Worm (Caenorhabditis elegans) whole organism, L4 larva: ENCODE measurements around the gene T28C6.11.
A peak's percentile ranks its signal among the peaks of the same experiment; 100 is the strongest.

Experiments used
- D1046.2 ChIP-seq: fragments of 200-800 bp; sonication (Bioruptor generic); IDR thresholded peaks from 2 replicates; pipeline ENCODE4 v1.3.6; 2022; ENCODE audit warnings: missing genetic modification characterization, missing compliant biosample characterization
- F10B5.3 ChIP-seq: sonication (generic microtip); optimal IDR thresholded peaks from 2 replicates; lab custom pipeline; 2016; ENCODE audit warnings: mild to moderate bottlenecking, missing genetic modification characterization, missing compliant biosample characterization
- F37D6.2 ChIP-seq: sonication (generic microtip); optimal IDR thresholded peaks from 2 replicates; lab custom pipeline; 2016; ENCODE audit warnings: mild to moderate bottlenecking, missing genetic modification characterization, missing compliant biosample characterization
- F44E2.7 ChIP-seq: fragments of 200-800 bp; sonication (Bioruptor generic); IDR thresholded peaks from 2 replicates; pipeline ENCODE4 v2.1.2; 2022; ENCODE audit warnings: missing genetic modification characterization, missing compliant biosample characterization
- T26A8.4 ChIP-seq: fragments of 200-800 bp; sonication (Bioruptor generic); IDR thresholded peaks from 2 replicates; pipeline ENCODE4 v1.3.6; 2022; ENCODE audit warnings: missing genetic modification characterization, missing compliant biosample characterization
- Y48G9A.11 ChIP-seq: fragments of 200-800 bp; sonication (Bioruptor generic); IDR thresholded peaks from 2 replicates; pipeline ENCODE4 v1.3.6; 2022; ENCODE audit warnings: missing genetic modification reagents, missing genetic modification characterization, missing compliant biosample characterization
- ZK337.2 ChIP-seq: fragments of 200-800 bp; sonication (Bioruptor generic); IDR thresholded peaks from 2 replicates; pipeline ENCODE4 v1.3.6; 2022; ENCODE audit warnings: missing genetic modification reagents, missing genetic modification characterization, missing compliant biosample characterization
- aha-1 ChIP-seq: fragments of 150-350 bp; peaks from one replicate; lab custom pipeline; 2014; ENCODE audit warnings: missing biosample characterization, missing genetic modification characterization
- arid-1 ChIP-seq: fragments of 200-800 bp; sonication (Bioruptor generic); conservative IDR thresholded peaks from 2 replicates; pipeline ENCODE4 v1.3.6; 2022; ENCODE audit warnings: missing genetic modification reagents, missing genetic modification characterization, missing compliant biosample characterization
- attf-4 ChIP-seq: sonication (generic microtip); optimal IDR thresholded peaks from 3 replicates; lab custom pipeline; 2017; ENCODE audit warnings: missing biosample characterization, missing genetic modification characterization
- ceh-20 ChIP-seq: fragments of 200-800 bp; sonication (Bioruptor generic); IDR thresholded peaks from 2 replicates; pipeline ENCODE4 v1.3.6; 2022; ENCODE audit warnings: missing genetic modification reagents, missing genetic modification characterization, missing compliant biosample characterization
- ceh-28 ChIP-seq: fragments of 150-350 bp; optimal IDR thresholded peaks from 2 replicates; lab custom pipeline; 2014; ENCODE audit warnings: missing biosample characterization, missing genetic modification reagents, missing genetic modification characterization
- dmd-8 ChIP-seq: fragments of 200-800 bp; sonication (Bioruptor generic); IDR thresholded peaks from 2 replicates; pipeline ENCODE4 v1.3.6; 2022; ENCODE audit warnings: missing genetic modification characterization, missing compliant biosample characterization
- dmd-9 ChIP-seq: fragments of 200-800 bp; sonication (Bioruptor generic); IDR thresholded peaks from 2 replicates; pipeline ENCODE4 v1.3.6; 2022; ENCODE audit warnings: missing genetic modification reagents, missing genetic modification characterization, missing compliant biosample characterization
- dpl-1 ChIP-seq: fragments of 150-350 bp; optimal IDR thresholded peaks from 2 replicates; lab custom pipeline; 2014; ENCODE audit warnings: missing biosample characterization, missing genetic modification reagents, missing genetic modification characterization
- duxl-1 ChIP-seq: sonication (generic microtip); optimal IDR thresholded peaks from 2 replicates; lab custom pipeline; 2016; ENCODE audit warnings: mild to moderate bottlenecking, missing genetic modification characterization, moderate library complexity, missing compliant biosample characterization; ENCODE audit not compliant: poor library complexity
- dve-1 ChIP-seq: sonication (generic microtip); optimal IDR thresholded peaks from 2 replicates; lab custom pipeline; 2017; ENCODE audit warnings: antibody characterized with exemption, mild to moderate bottlenecking, missing genetic modification characterization, missing compliant biosample characterization; ENCODE audit not compliant: insufficient read depth
- fkh-10 ChIP-seq: fragments of 150-350 bp; optimal IDR thresholded peaks from 2 replicates; lab custom pipeline; 2014; ENCODE audit warnings: missing biosample characterization, missing genetic modification reagents, missing genetic modification characterization
- fos-1 ChIP-seq: fragments of 150-350 bp; optimal IDR thresholded peaks from 2 replicates; lab custom pipeline; 2014; ENCODE audit warnings: missing biosample characterization, missing genetic modification characterization
- gei-8 ChIP-seq: fragments of 200-800 bp; sonication (Bioruptor generic); optimal IDR thresholded peaks from 2 replicates; lab custom pipeline; 2018; ENCODE audit warnings: mild to moderate bottlenecking, missing genetic modification characterization, missing compliant biosample characterization
- hif-1 ChIP-seq, 2 experiments: sonication (generic microtip); optimal IDR thresholded peaks; 2 replicates each; lab custom pipeline; 2016 to 2017; ENCODE audit warnings: missing compliant biosample characterization in 2 of 2, missing genetic modification characterization in 2 of 2, missing genetic modification reagents in 2 of 2, missing genotype in 2 of 2, mild to moderate bottlenecking in 1 of 2
- hlh-11 ChIP-seq: fragments of 200-800 bp; sonication (Bioruptor generic); optimal IDR thresholded peaks from 2 replicates; lab custom pipeline; 2018; ENCODE audit warnings: mild to moderate bottlenecking, missing genetic modification characterization, missing compliant biosample characterization
- lin-1 ChIP-seq: fragments of 200-800 bp; sonication (Bioruptor generic); IDR thresholded peaks from 2 replicates; pipeline ENCODE4 v1.3.6; 2022; ENCODE audit warnings: missing genetic modification reagents, missing genetic modification characterization, missing compliant biosample characterization
- lin-13 ChIP-seq: fragments of 150-350 bp; optimal IDR thresholded peaks from 2 replicates; lab custom pipeline; 2014; ENCODE audit warnings: missing biosample characterization, missing genetic modification reagents, missing genetic modification characterization
- lin-15B ChIP-seq: fragments of 150-350 bp; sonication (generic microtip); optimal IDR thresholded peaks from 3 replicates; lab custom pipeline; 2014; ENCODE audit warnings: missing biosample characterization, missing genetic modification characterization
- lin-38 ChIP-seq: fragments of 200-800 bp; sonication (Bioruptor generic); IDR thresholded peaks from 2 replicates; pipeline ENCODE4 v1.3.6; 2022; ENCODE audit warnings: missing genetic modification reagents, missing genetic modification characterization, missing compliant biosample characterization
- lin-39 ChIP-seq: fragments of 150-350 bp; optimal IDR thresholded peaks from 2 replicates; lab custom pipeline; 2014; ENCODE audit warnings: missing biosample characterization, missing genetic modification reagents, missing genetic modification characterization
- lsy-2 ChIP-seq, 2 experiments: fragments of 150-350 bp in 1 of 2; sonication (generic microtip) in 1 of 2; optimal IDR thresholded peaks; 2 replicates each; lab custom pipeline; 2014 to 2017; ENCODE audit warnings: missing biosample characterization in 2 of 2, missing genetic modification characterization in 2 of 2
- madf-9 ChIP-seq: fragments of 200-800 bp; sonication (Bioruptor generic); conservative IDR thresholded peaks from 2 replicates; pipeline ENCODE4 v1.3.6; 2022; ENCODE audit warnings: missing genetic modification reagents, missing genetic modification characterization, missing compliant biosample characterization
- mdl-1 ChIP-seq, 2 experiments: fragments of 150-350 bp in 1 of 2; sonication (generic microtip) in 1 of 2; optimal IDR thresholded peaks; 2 replicates each; lab custom pipeline; 2014 to 2017; ENCODE audit warnings: missing biosample characterization in 2 of 2, missing genetic modification characterization in 2 of 2
- mdt-29 ChIP-seq: fragments of 200-800 bp; sonication (Bioruptor generic); IDR thresholded peaks from 2 replicates; pipeline ENCODE4 v1.3.6; 2022; ENCODE audit warnings: missing genetic modification reagents, missing genetic modification characterization, missing compliant biosample characterization
- mep-1 ChIP-seq: fragments of 150-350 bp; sonication (generic microtip); optimal IDR thresholded peaks from 3 replicates; lab custom pipeline; 2014; ENCODE audit warnings: missing biosample characterization, missing genetic modification characterization
- mes-2 ChIP-seq: sonication (generic microtip); optimal IDR thresholded peaks from 2 replicates; lab custom pipeline; 2016; ENCODE audit warnings: missing genotype, mild to moderate bottlenecking, missing genetic modification characterization, missing compliant biosample characterization; ENCODE audit not compliant: poor library complexity, severe bottlenecking
- nhr-102 ChIP-seq: sonication (generic microtip); optimal IDR thresholded peaks from 2 replicates; lab custom pipeline; 2016; ENCODE audit warnings: mild to moderate bottlenecking, missing genetic modification characterization, moderate library complexity, missing compliant biosample characterization
- nhr-11 ChIP-seq: fragments of 150-350 bp; optimal IDR thresholded peaks from 2 replicates; lab custom pipeline; 2014; ENCODE audit warnings: missing biosample characterization, missing genetic modification characterization
- nhr-28 ChIP-seq: fragments of 150-350 bp; optimal IDR thresholded peaks from 2 replicates; lab custom pipeline; 2014; ENCODE audit warnings: missing biosample characterization, missing genetic modification characterization
- nhr-41 ChIP-seq: fragments of 200-800 bp; sonication (Bioruptor generic); IDR thresholded peaks from 2 replicates; pipeline ENCODE4 v1.3.6; 2022; ENCODE audit warnings: missing genetic modification reagents, missing genetic modification characterization, missing compliant biosample characterization
- php-3 ChIP-seq: fragments of 200-800 bp; sonication (Bioruptor generic); IDR thresholded peaks from 2 replicates; pipeline ENCODE4 v1.3.6; 2022; ENCODE audit warnings: missing genetic modification reagents, missing genetic modification characterization, missing compliant biosample characterization
- rbr-2 ChIP-seq: sonication (generic microtip); optimal IDR thresholded peaks from 2 replicates; lab custom pipeline; 2016; ENCODE audit warnings: missing genotype, missing genetic modification characterization, missing compliant biosample characterization
- skn-1 ChIP-seq: fragments of 150-350 bp; optimal IDR thresholded peaks from 2 replicates; lab custom pipeline; 2014; ENCODE audit warnings: missing biosample characterization, missing genetic modification characterization
- snpc-1.2 ChIP-seq: fragments of 200-800 bp; sonication (Bioruptor generic); IDR thresholded peaks from 2 replicates; pipeline ENCODE4 v1.3.6; 2022; ENCODE audit warnings: missing genetic modification reagents, missing genetic modification characterization, missing compliant biosample characterization
- unc-39 ChIP-seq: sonication (generic microtip); optimal IDR thresholded peaks from 2 replicates; lab custom pipeline; 2017; ENCODE audit warnings: missing biosample characterization, missing genetic modification characterization
- unc-62 ChIP-seq, 3 experiments: fragments of 150-350 bp in 1 of 3; sonication (generic microtip); optimal IDR thresholded peaks in 2 of 3; peaks in 1 of 3; 1 replicate in 1 of 3; 2 replicates in 2 of 3; lab custom pipeline; 2014 to 2017; ENCODE audit warnings: missing biosample characterization in 3 of 3, missing genetic modification characterization in 3 of 3, missing genetic modification reagents in 3 of 3, missing genotype in 1 of 3

T28C6.11 gene

ce11 chrIV:8830591-8830990 is 9.5 kb downstream of the T28C6.11 start, which contains the start of gene T28C6.8 (continued):
- TF ChIP-seq lin-13 (GFP tag; lab: Kevin White, UChicago) (peak; percentile 16), ceh-28 (tag; lab: Kevin White, UChicago) (no peak), dpl-1 (GFP tag; lab: Kevin White, UChicago) (peak; percentile 26), lin-38 (GFP tag; lab: Robert Waterston, UW) (no peak), T26A8.4 (GFP tag; lab: Robert Waterston, UW) (peak; percentile 67), aha-1 (tag; lab: Kevin White, UChicago) (peak; percentile 77), F37D6.2 (no peak), nhr-28 (tag; lab: Kevin White, UChicago) (peak; percentile 88), lsy-2 (tag; optimal IDR thresholded peaks at IDR 0.05; lab: Kevin White, UChicago) (peak in 1 of 2 experiments; percentile 39), D1046.2 (no peak), nhr-11 (tag; lab: Kevin White, UChicago) (peak; percentile 64), dmd-8 (no peak), lin-1 (0 out of 2 replicates have a peak, but pooled peaks have one; percentile 25)
- TF ChIP-seq, all 104 proteins: peak for 21

- TF ChIP-seq F10B5.3 (tag; lab: Kevin White, UChicago), result no peak
- TF ChIP-seq lin-13 (GFP tag; lab: Kevin White, UChicago), result no peak
- no peak for TF ChIP-seq unc-62 (GFP tag; optimal IDR thresholded peaks at IDR 0.05 in 1 of 2; lab: Kevin White, UChicago)
- no peak for TF ChIP-seq unc-62 (tag; optimal IDR thresholded peaks at IDR 0.05; lab: Kevin White, UChicago)
- no peak for TF ChIP-seq duxl-1 (tag; lab: Kevin White, UChicago)
- no peak for TF ChIP-seq unc-39 (tag; lab: Kevin White, UChicago)
Observed at ce11 chrIV:8827500-8827899, 12.6 kb downstream of the T28C6.11 start, which contains the start of gene T28C6.7. Gene T28C6.7, plus strand, starts transcription at chrIV:8827800.

- TF ChIP-seq rbr-2 (tag; lab: Kevin White, UChicago) (peak; percentile 31), hlh-11 (tag; lab: Kevin White, UChicago) (peak; percentile 22), lsy-2 (tag; optimal IDR thresholded peaks at IDR 0.05; lab: Kevin White, UChicago) (peak in 1 of 2 experiments; percentile 50), nhr-102 (tag; lab: Kevin White, UChicago) (no peak), lin-38 (GFP tag; lab: Robert Waterston, UW) (peak; percentile 44; the same call in 1 of the 2 replicates), dmd-8 (no peak), mep-1 (peak; percentile 16), aha-1 (tag; lab: Kevin White, UChicago) (peak; percentile 90), dpl-1 (GFP tag; lab: Kevin White, UChicago) (peak; percentile 44), mdl-1 (tag; optimal IDR thresholded peaks at IDR 0.05; lab: Kevin White, UChicago) (no peak), mes-2 (tag; lab: Kevin White, UChicago) (peak; percentile 54), ceh-28 (tag; lab: Kevin White, UChicago) (peak; percentile 31), fkh-10 (GFP tag; lab: Kevin White, UChicago) (no peak), hif-1 (tag; optimal IDR thresholded peaks at IDR 0.05; lab: Kevin White, UChicago) (peak in 1 of 2 experiments; percentile 21), dve-1 (tag; lab: Kevin White, UChicago) (peak; percentile 10)
Observed at ce11 chrIV:8826606-8827000, 13.5 kb downstream of the T28C6.11 start.

- TF ChIP-seq ceh-20 (GFP tag; lab: Robert Waterston, UW) (no peak), F44E2.7 (GFP tag; lab: Robert Waterston, UW) (no peak), skn-1 (tag; lab: Kevin White, UChicago) (no peak), ZK337.2 (GFP tag; lab: Robert Waterston, UW) (no peak), nhr-41 (no peak), mdt-29 (no peak), dmd-9 (no peak), snpc-1.2 (no peak), lin-13 (GFP tag; lab: Kevin White, UChicago) (no peak), nhr-102 (tag; lab: Kevin White, UChicago) (no peak), fos-1 (tag; lab: Kevin White, UChicago) (no peak), arid-1 (GFP tag; lab: Robert Waterston, UW) (no peak), php-3 (GFP tag; lab: Robert Waterston, UW) (no peak), gei-8 (GFP tag; lab: Kevin White, UChicago) (no peak), lin-15B (tag; lab: Kevin White, UChicago) (no peak), Y48G9A.11 (GFP tag; lab: Robert Waterston, UW) (no peak), attf-4 (tag; lab: Kevin White, UChicago) (no peak), lin-39 (no peak), madf-9 (no peak)
Observed at ce11 chrIV:8825997-8826605, 14.0 kb downstream of the T28C6.11 start.
